Worm (Caenorhabditis elegans): ENCODE data around the gene srg-48.

Gene srg-48

DNA sequence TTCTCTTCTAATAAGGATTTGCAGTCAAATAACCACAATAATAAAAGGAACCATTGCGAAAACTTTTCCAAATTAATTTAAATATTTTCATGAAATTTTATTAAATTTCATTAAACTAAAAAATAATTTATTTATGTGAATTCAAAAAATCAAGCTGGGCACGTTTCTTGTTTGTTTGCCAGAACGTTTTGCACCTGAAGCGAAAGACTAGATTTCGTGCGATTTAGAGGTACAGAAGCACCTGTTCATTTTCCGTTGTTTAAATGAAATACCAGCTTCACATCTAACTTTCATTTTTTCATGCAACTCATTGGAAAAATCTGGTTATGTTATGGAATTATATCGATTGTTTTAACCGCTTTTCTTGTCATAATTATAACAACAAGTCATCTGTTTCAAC lies at the start of gene srg-48:
Gene srg-48 (plus strand): TSS at position 301 of the 400 bp plus-strand sequence.
- TF ChIP-seq skn-1 (tag; optimal IDR thresholded peaks at IDR 0.05) (no peak), tlp-1 (tag; optimal IDR thresholded peaks at IDR 0.05) (no peak), ceh-8 (GFP tag; optimal IDR thresholded peaks at IDR 0.05) (no peak), sptf-1 (tag; optimal IDR thresholded peaks at IDR 0.05) (no peak), xbp-1 (tag; optimal IDR thresholded peaks at IDR 0.05) (no peak), snu-23 (GFP tag; optimal IDR thresholded peaks at IDR 0.05) (no peak), sup-37 (GFP tag; optimal IDR thresholded peaks at IDR 0.05) (no peak), mdl-1 (tag; optimal IDR thresholded peaks at IDR 0.05) (no peak), rnt-1 (tag; optimal IDR thresholded peaks at IDR 0.05) (no peak), unc-130 (tag; optimal IDR thresholded peaks at IDR 0.05) (no peak), nhr-76 (tag; optimal IDR thresholded peaks at IDR 0.05) (no peak), ztf-4 (tag; optimal IDR thresholded peaks at IDR 0.05) (no peak), egl-13 (tag; optimal IDR thresholded peaks at IDR 0.05) (no peak), blmp-1 (tag; optimal IDR thresholded peaks at IDR 0.05) (no peak), mab-9 (GFP tag; IDR thresholded peaks at IDR 0.05) (no peak), hpl-2 (GFP tag; optimal IDR thresholded peaks at IDR 0.05) (no peak)

DNA sequence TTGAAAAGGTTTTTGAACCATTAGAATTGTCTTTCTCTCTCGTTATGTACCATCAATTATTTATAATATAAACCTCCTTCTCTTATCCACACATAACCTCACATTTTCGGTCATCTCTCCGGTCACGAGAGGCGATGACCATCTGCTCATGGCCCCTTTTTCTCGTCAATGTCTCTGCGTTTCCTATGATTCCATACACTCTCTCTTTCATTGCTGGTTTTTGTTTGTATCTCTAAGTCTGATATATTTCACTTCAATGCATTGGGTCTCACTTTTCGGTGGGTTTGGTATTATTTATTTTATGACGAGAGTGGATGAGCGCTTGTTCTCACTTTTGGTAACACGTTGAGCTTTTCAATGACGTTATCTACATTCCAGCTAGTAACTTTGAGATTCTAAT lies 49.2 kb upstream of the srg-48 start:
- no peak for TF ChIP-seq Y116A8C.19 (tag; optimal IDR thresholded peaks at IDR 0.05; ENCODE audit: borderline replicate concordance)
- peak; percentile 39 for TF ChIP-seq egl-13 (tag; optimal IDR thresholded peaks at IDR 0.05)
- peak; percentile 43 to 55 (median 48) for TF ChIP-seq dpl-1 (GFP tag; optimal IDR thresholded peaks at IDR 0.05)
- no peak for TF ChIP-seq C04F5.9 (tag; optimal IDR thresholded peaks at IDR 0.05)
- peak; percentile 61 for TF ChIP-seq skn-1 (tag; optimal IDR thresholded peaks at IDR 0.05)
- TF ChIP-seq mab-9 (GFP tag; IDR thresholded peaks at IDR 0.05), result no peak
- no peak for TF ChIP-seq tlp-1 (tag; optimal IDR thresholded peaks at IDR 0.05)
- peak; percentile 12 for TF ChIP-seq lin-15B (tag; optimal IDR thresholded peaks at IDR 0.05)
- peak; percentile 3; the same call in 1 of the 2 replicates for TF ChIP-seq isw-1 (GFP tag; IDR thresholded peaks at IDR 0.05)
- no peak for TF ChIP-seq pax-3 (tag; optimal IDR thresholded peaks at IDR 0.05)
- TF ChIP-seq ceh-82 (tag; optimal IDR thresholded peaks at IDR 0.05), result peak; percentile 38 to 80 (median 66)
- no peak for TF ChIP-seq unc-62 (GFP tag; optimal IDR thresholded peaks at IDR 0.05)
- no peak for TF ChIP-seq sup-37 (GFP tag; optimal IDR thresholded peaks at IDR 0.05)
- peak; percentile 27 for TF ChIP-seq irx-1 (tag; optimal IDR thresholded peaks at IDR 0.05)
- TF ChIP-seq nhr-28 (tag; optimal IDR thresholded peaks at IDR 0.05), result no peak
- no peak for TF ChIP-seq ceh-8 (GFP tag; optimal IDR thresholded peaks at IDR 0.05)
- peak; percentile 48 for TF ChIP-seq snpc-4 (tag; optimal IDR thresholded peaks at IDR 0.05)
- TF ChIP-seq nhr-71 (tag; optimal IDR thresholded peaks at IDR 0.05), result peak; percentile 94
- peak; percentile 50 for TF ChIP-seq dsc-1 (tag; optimal IDR thresholded peaks at IDR 0.05)
- TF ChIP-seq vab-15 (tag; optimal IDR thresholded peaks at IDR 0.05), result no peak
- TF ChIP-seq mef-2 (tag; optimal IDR thresholded peaks at IDR 0.05), result no peak
- TF ChIP-seq nhr-77 (tag; optimal IDR thresholded peaks at IDR 0.05), result peak; percentile 29
- peak; percentile 85 for TF ChIP-seq nhr-85 (tag)
- TF ChIP-seq xbp-1 (tag; optimal IDR thresholded peaks at IDR 0.05), result peak; percentile 71
- TF ChIP-seq fkh-10 (GFP tag; optimal IDR thresholded peaks at IDR 0.05), result no peak
- TF ChIP-seq egl-27 (tag; optimal IDR thresholded peaks at IDR 0.05), result peak in 1 of 2 experiments; percentile 29
- TF ChIP-seq nhr-76 (tag; optimal IDR thresholded peaks at IDR 0.05), result no peak
- no peak for TF ChIP-seq hlh-17 (GFP tag; optimal IDR thresholded peaks at IDR 0.05; ENCODE audit: borderline replicate concordance)
- no peak for TF ChIP-seq zag-1 (tag; optimal IDR thresholded peaks at IDR 0.05)
- TF ChIP-seq lin-39 (tag; optimal IDR thresholded peaks at IDR 0.05), result peak; percentile 34
- peak; percentile 78 for TF ChIP-seq swsn-7 (tag; optimal IDR thresholded peaks at IDR 0.05)
- peak; percentile 88 for TF ChIP-seq mep-1 (tag; optimal IDR thresholded peaks at IDR 0.05)
- peak; percentile 48 for TF ChIP-seq jun-1 (tag; optimal IDR thresholded peaks at IDR 0.05)
- TF ChIP-seq unc-130 (tag; optimal IDR thresholded peaks at IDR 0.05), result peak; percentile 46
- no peak for TF ChIP-seq F16B12.6 (tag; optimal IDR thresholded peaks at IDR 0.05)
- TF ChIP-seq lin-13 (GFP tag; optimal IDR thresholded peaks at IDR 0.05), result peak; percentile 14
- peak; percentile 57 to 75 for TF ChIP-seq lin-35 (GFP tag; optimal IDR thresholded peaks at IDR 0.05)
- TF ChIP-seq nhr-20 (tag; optimal IDR thresholded peaks at IDR 0.05), result peak; percentile 91
- no peak for TF ChIP-seq ceh-90 (tag; optimal IDR thresholded peaks at IDR 0.05)
- no peak for TF ChIP-seq ets-5 (GFP tag; IDR thresholded peaks at IDR 0.05)
- peak; percentile 51 for TF ChIP-seq blmp-1 (tag; optimal IDR thresholded peaks at IDR 0.05)
- TF ChIP-seq nhr-84 (tag; optimal IDR thresholded peaks at IDR 0.05), result no peak
- TF ChIP-seq C16A3.4 (tag; optimal IDR thresholded peaks at IDR 0.05), result peak; percentile 30
- TF ChIP-seq tbx-2 (tag; optimal IDR thresholded peaks at IDR 0.05), result peak; percentile 81
- TF ChIP-seq snu-23 (GFP tag; optimal IDR thresholded peaks at IDR 0.05), result peak; percentile 92
- TF ChIP-seq pqm-1 (tag; optimal IDR thresholded peaks at IDR 0.05), result no peak
